Worm (Caenorhabditis elegans) whole organism, L2 larva: ENCODE data around the gene F47B10.9.

ENCODE experiments used
- ZK546.5 ChIP-seq: sonication (generic microtip); optimal IDR thresholded peaks from 2 replicates; lab custom pipeline; 2017; ENCODE audit warnings: missing biosample characterization, missing genetic modification characterization
- ceh-16 ChIP-seq: fragments of 150-350 bp; optimal IDR thresholded peaks from 2 replicates; lab custom pipeline; 2014; ENCODE audit warnings: missing biosample characterization, missing genetic modification characterization
- elt-1 ChIP-seq: fragments of 150-350 bp; optimal IDR thresholded peaks from 2 replicates; lab custom pipeline; 2014; ENCODE audit warnings: missing biosample characterization, missing genetic modification characterization
- fos-1 ChIP-seq: fragments of 150-350 bp; optimal IDR thresholded peaks from 2 replicates; lab custom pipeline; 2014; ENCODE audit warnings: missing biosample characterization, missing genetic modification characterization
- lin-11 ChIP-seq: fragments of 150-350 bp; sonication (generic microtip); optimal IDR thresholded peaks from 2 replicates; lab custom pipeline; 2014; ENCODE audit warnings: missing biosample characterization, missing genetic modification characterization, inconsistent platforms, mixed read lengths
- lin-39 ChIP-seq: fragments of 150-350 bp; optimal IDR thresholded peaks from 2 replicates; lab custom pipeline; 2014; ENCODE audit warnings: missing biosample characterization, missing genetic modification reagents, missing genetic modification characterization
- nhr-23 ChIP-seq: fragments of 150-350 bp; optimal IDR thresholded peaks from 2 replicates; lab custom pipeline; 2014; ENCODE audit warnings: missing biosample characterization, missing genetic modification reagents, missing genetic modification characterization
- nhr-237 ChIP-seq: fragments of 150-350 bp; optimal IDR thresholded peaks from 2 replicates; lab custom pipeline; 2014; ENCODE audit warnings: missing biosample characterization, missing genetic modification characterization
- nhr-77 ChIP-seq: fragments of 150-350 bp; optimal IDR thresholded peaks from 2 replicates; lab custom pipeline; 2014; ENCODE audit warnings: missing biosample characterization, missing genetic modification characterization
- skn-1 ChIP-seq: sonication (generic microtip); optimal IDR thresholded peaks from 2 replicates; lab custom pipeline; 2017; ENCODE audit warnings: missing biosample characterization, missing genetic modification characterization
- snpc-4 ChIP-seq: fragments of 150-350 bp; optimal IDR thresholded peaks from 2 replicates; lab custom pipeline; 2014; ENCODE audit warnings: missing biosample characterization, missing genetic modification characterization
- zag-1 ChIP-seq: fragments of 150-350 bp; optimal IDR thresholded peaks from 2 replicates; lab custom pipeline; 2014; ENCODE audit warnings: missing biosample characterization, missing genetic modification characterization
- ztf-4 ChIP-seq: fragments of 150-350 bp; optimal IDR thresholded peaks from 2 replicates; lab custom pipeline; 2014; ENCODE audit warnings: missing biosample characterization, missing genetic modification characterization

ce11 chrX:10919613-10920012, 5.7 kb upstream of the F47B10.9 start, which contains the start of gene nstp-9:
- TF ChIP-seq lin-39 (no peak), zag-1 (tag; lab: Kevin White, UChicago) (no peak), ZK546.5 (no peak), nhr-237 (tag; lab: Kevin White, UChicago) (no peak), nhr-77 (tag; lab: Kevin White, UChicago) (no peak), skn-1 (no peak), lin-11 (tag; lab: Kevin White, UChicago) (no peak), ceh-16 (no peak), nhr-23 (tag; lab: Kevin White, UChicago) (no peak), snpc-4 (tag; lab: Kevin White, UChicago) (no peak), fos-1 (tag; lab: Kevin White, UChicago) (no peak), elt-1 (tag; lab: Kevin White, UChicago) (no peak), ztf-4 (tag; lab: Kevin White, UChicago) (no peak)
